Worm (Caenorhabditis elegans) whole organism, late embryonic: ENCODE measurements around the gene grl-18.
"Not testable (repeated sequence)": the region's sequence is repeated elsewhere in the genome, so short reads cannot be mapped to it uniquely, and the experiment has no call there.

ENCODE experiments used
- C08G9.2 ChIP-seq: sonication (generic microtip); optimal IDR thresholded peaks from 2 replicates; lab custom pipeline; 2016; ENCODE audit warnings: mild to moderate bottlenecking, missing genetic modification characterization, moderate library complexity, missing compliant biosample characterization
- C38D4.7 ChIP-seq: fragments of 200-800 bp; sonication (Bioruptor generic); optimal IDR thresholded peaks from 2 replicates; lab custom pipeline; 2018; ENCODE audit warnings: mild to moderate bottlenecking, missing genetic modification characterization, moderate library complexity, missing compliant biosample characterization
- F13H6.1 ChIP-seq: sonication (generic microtip); optimal IDR thresholded peaks from 2 replicates; lab custom pipeline; 2016; ENCODE audit warnings: missing genetic modification characterization, missing compliant biosample characterization
- T23F11.4 ChIP-seq: fragments of 200-800 bp; sonication (Bioruptor generic); optimal IDR thresholded peaks from 2 replicates; lab custom pipeline; 2018; ENCODE audit warnings: mild to moderate bottlenecking, missing genetic modification characterization, missing compliant biosample characterization
- Y22D7AL.16 ChIP-seq: sonication (generic microtip); optimal IDR thresholded peaks from 2 replicates; lab custom pipeline; 2016; ENCODE audit warnings: missing genetic modification characterization, missing compliant biosample characterization
- ahr-1 ChIP-seq: sonication (generic microtip); optimal IDR thresholded peaks from 2 replicates; lab custom pipeline; 2016; ENCODE audit warnings: missing genetic modification characterization, missing compliant biosample characterization
- ama-1 ChIP-seq: fragments of 150-350 bp; optimal IDR thresholded peaks from 2 replicates; lab custom pipeline; 2014
- ceh-14 ChIP-seq: sonication (generic microtip); optimal IDR thresholded peaks from 2 replicates; lab custom pipeline; 2016; ENCODE audit warnings: missing genotype, missing genetic modification characterization, missing compliant biosample characterization
- ceh-18 ChIP-seq: sonication (generic microtip); optimal IDR thresholded peaks from 2 replicates; lab custom pipeline; 2016; ENCODE audit warnings: missing genetic modification characterization, missing compliant biosample characterization
- ceh-30 ChIP-seq: fragments of 150-350 bp; optimal IDR thresholded peaks from 2 replicates; lab custom pipeline; 2014; ENCODE audit warnings: missing biosample characterization, missing genetic modification characterization
- ceh-45 ChIP-seq: fragments of 200-800 bp; sonication (Bioruptor generic); IDR thresholded peaks from 2 replicates; pipeline ENCODE4 v1.3.6; 2022; ENCODE audit warnings: missing genetic modification reagents, missing genetic modification characterization, missing compliant biosample characterization
- ceh-48 ChIP-seq: sonication (generic microtip); optimal IDR thresholded peaks from 2 replicates; lab custom pipeline; 2016; ENCODE audit warnings: missing genetic modification characterization, inconsistent platforms, missing compliant biosample characterization
- ceh-6 ChIP-seq: fragments of 200-800 bp; sonication (Bioruptor generic); optimal IDR thresholded peaks from 2 replicates; lab custom pipeline; 2018; ENCODE audit warnings: mild to moderate bottlenecking, missing genetic modification characterization, missing compliant biosample characterization
- ceh-9 ChIP-seq: sonication (generic microtip); optimal IDR thresholded peaks from 2 replicates; lab custom pipeline; 2016; ENCODE audit warnings: mild to moderate bottlenecking, missing genetic modification characterization, inconsistent platforms, missing compliant biosample characterization
- elt-2 ChIP-seq: sonication (generic microtip); optimal IDR thresholded peaks from 2 replicates; lab custom pipeline; 2016; ENCODE audit warnings: missing genetic modification reagents, missing genetic modification characterization, missing compliant biosample characterization
- fax-1 ChIP-seq: sonication (generic microtip); optimal IDR thresholded peaks from 2 replicates; lab custom pipeline; 2016; ENCODE audit warnings: missing genotype, missing genetic modification characterization, missing compliant biosample characterization
- fkh-10 ChIP-seq: fragments of 150-350 bp; optimal IDR thresholded peaks from 2 replicates; lab custom pipeline; 2014; ENCODE audit warnings: missing biosample characterization, missing genetic modification reagents, missing genetic modification characterization
- fkh-6 ChIP-seq: sonication (generic microtip); optimal IDR thresholded peaks from 2 replicates; lab custom pipeline; 2016; ENCODE audit warnings: missing genetic modification characterization, missing compliant biosample characterization
- gmeb-2 ChIP-seq: sonication (generic microtip); optimal IDR thresholded peaks from 2 replicates; lab custom pipeline; 2016; ENCODE audit warnings: missing genetic modification characterization, inconsistent platforms, missing compliant biosample characterization
- hlh-15 ChIP-seq: sonication (generic microtip); optimal IDR thresholded peaks from 2 replicates; lab custom pipeline; 2016; ENCODE audit warnings: missing genetic modification characterization, missing compliant biosample characterization
- lim-6 ChIP-seq: sonication (generic microtip); optimal IDR thresholded peaks from 2 replicates; lab custom pipeline; 2016; ENCODE audit warnings: missing genetic modification characterization, missing compliant biosample characterization
- lin-11 ChIP-seq: fragments of 200-800 bp; sonication (Bioruptor generic); optimal IDR thresholded peaks from 2 replicates; lab custom pipeline; 2018; ENCODE audit warnings: mild to moderate bottlenecking, missing genetic modification characterization, missing compliant biosample characterization
- nhr-11 ChIP-seq: fragments of 150-350 bp; optimal IDR thresholded peaks from 2 replicates; lab custom pipeline; 2014; ENCODE audit warnings: missing biosample characterization, missing genetic modification characterization
- odd-2 ChIP-seq: sonication (generic microtip); optimal IDR thresholded peaks from 2 replicates; lab custom pipeline; 2017; ENCODE audit warnings: antibody characterized with exemption, mild to moderate bottlenecking, missing genetic modification characterization, missing compliant biosample characterization
- pat-9 ChIP-seq: fragments of 200-800 bp; sonication (Bioruptor generic); optimal IDR thresholded peaks from 2 replicates; lab custom pipeline; 2018; ENCODE audit warnings: mild to moderate bottlenecking, missing genetic modification characterization, moderate library complexity, missing compliant biosample characterization
- pax-1 ChIP-seq: fragments of 150-350 bp; optimal IDR thresholded peaks from 2 replicates; lab custom pipeline; 2014; ENCODE audit warnings: missing biosample characterization, missing genetic modification characterization
- pros-1 ChIP-seq: fragments of 150-350 bp; optimal IDR thresholded peaks from 2 replicates; lab custom pipeline; 2014; ENCODE audit warnings: missing biosample characterization, missing genetic modification reagents, missing genetic modification characterization
- ref-2 ChIP-seq: sonication (generic microtip); optimal IDR thresholded peaks from 2 replicates; lab custom pipeline; 2016; ENCODE audit warnings: missing genetic modification characterization, missing compliant biosample characterization
- sdc-2 ChIP-seq: sonication (generic microtip); optimal IDR thresholded peaks from 2 replicates; lab custom pipeline; 2016; ENCODE audit warnings: missing genotype, missing genetic modification characterization, missing compliant biosample characterization
- sox-2 ChIP-seq: fragments of 200-800 bp; sonication (Bioruptor generic); IDR thresholded peaks from 2 replicates; pipeline ENCODE4 v1.3.6; 2022; ENCODE audit warnings: missing genetic modification reagents, missing genetic modification characterization, missing compliant biosample characterization
- sox-4 ChIP-seq: sonication (generic microtip); optimal IDR thresholded peaks from 2 replicates; lab custom pipeline; 2017; ENCODE audit warnings: mild to moderate bottlenecking, missing genetic modification characterization, inconsistent platforms, missing compliant biosample characterization
- ttx-3 ChIP-seq: sonication (generic microtip); optimal IDR thresholded peaks from 2 replicates; lab custom pipeline; 2016; ENCODE audit warnings: missing genetic modification reagents, missing genetic modification characterization, missing compliant biosample characterization
- unc-42 ChIP-seq: sonication (generic microtip); optimal IDR thresholded peaks from 2 replicates; lab custom pipeline; 2016; ENCODE audit warnings: missing genotype, missing genetic modification characterization, missing compliant biosample characterization
- unc-55 ChIP-seq: sonication (generic microtip); optimal IDR thresholded peaks from 2 replicates; lab custom pipeline; 2017; ENCODE audit warnings: missing biosample characterization, missing genetic modification reagents, missing genetic modification characterization
- unc-86 ChIP-seq: sonication (generic microtip); optimal IDR thresholded peaks from 2 replicates; lab custom pipeline; 2016; ENCODE audit warnings: missing genetic modification characterization, missing compliant biosample characterization

Gene grl-18

DNA sequence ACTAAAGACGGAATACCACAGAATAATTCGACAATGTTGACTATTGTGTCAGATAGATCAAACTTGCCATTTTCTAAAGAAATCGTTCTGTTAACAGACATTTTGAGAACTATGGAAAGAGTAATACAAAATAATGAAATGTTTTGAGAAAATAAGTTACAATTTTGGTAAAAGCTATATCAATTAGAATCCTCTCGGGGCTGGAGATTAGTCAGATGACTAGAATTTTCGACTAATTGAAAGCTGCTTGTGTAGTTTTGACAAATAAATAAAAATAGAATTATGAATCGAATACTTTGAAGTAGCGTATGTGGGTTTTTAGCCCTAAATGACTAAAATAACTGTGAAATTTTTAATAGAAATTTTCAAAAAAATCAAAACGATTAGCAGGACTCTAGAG is 3.8 kb downstream of the grl-18 start, which contains the start of gene srg-65:
Gene srg-65, minus strand, starts transcription at position 101 of the 400 bp plus-strand sequence.
- no peak for TF ChIP-seq pax-1
- TF ChIP-seq sox-2 (GFP tag; lab: Robert Waterston, UW) = no peak
- no peak for TF ChIP-seq ceh-6 (GFP tag; lab: Kevin White, UChicago)
- no peak for TF ChIP-seq lim-6 (tag; lab: Kevin White, UChicago)
- TF ChIP-seq ceh-18 (tag; lab: Kevin White, UChicago) = no peak
- TF ChIP-seq Y22D7AL.16 (tag; lab: Kevin White, UChicago) = no peak
- TF ChIP-seq ttx-3 (tag; lab: Kevin White, UChicago) = no peak
- TF ChIP-seq elt-2 = no peak
- TF ChIP-seq sox-4 (tag; lab: Kevin White, UChicago) = no peak
- no peak for TF ChIP-seq odd-2 (tag; lab: Kevin White, UChicago)

DNA sequence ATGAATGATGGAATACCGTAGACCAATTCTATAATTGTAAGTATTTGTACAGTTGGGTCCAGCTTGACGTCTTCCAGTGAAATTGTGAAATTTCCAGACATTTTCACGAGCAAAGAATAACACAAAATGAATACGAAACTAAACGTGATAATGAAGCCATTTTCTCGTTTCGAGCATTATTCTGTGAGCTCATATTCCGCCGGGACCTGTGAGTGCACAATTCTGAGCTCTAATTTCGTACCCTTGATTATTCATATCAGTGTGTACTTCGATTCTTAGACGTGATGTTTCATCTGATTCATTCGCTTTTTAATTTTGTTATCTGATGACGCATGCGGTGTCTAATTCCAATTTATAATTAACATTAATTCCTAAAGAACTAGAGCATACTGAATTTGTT is 6.4 kb downstream of the grl-18 start, which contains the start of gene srg-66:
Gene srg-66, minus strand, starts transcription at position 101 of the 400 bp plus-strand sequence.
- TF ChIP-seq C08G9.2 (no peak), ttx-3 (tag; lab: Kevin White, UChicago) (no peak), ceh-45 (GFP tag; lab: Robert Waterston, UW) (no peak), ceh-6 (GFP tag; lab: Kevin White, UChicago) (no peak), T23F11.4 (GFP tag; lab: Kevin White, UChicago) (no peak), ref-2 (tag; lab: Kevin White, UChicago) (no peak), unc-42 (no peak), lim-6 (tag; lab: Kevin White, UChicago) (no peak), pros-1 (tag; lab: Kevin White, UChicago) (no peak), sdc-2 (tag; lab: Kevin White, UChicago) (no peak), fkh-10 (no peak), ahr-1 (tag; lab: Kevin White, UChicago) (no peak), C38D4.7 (GFP tag; lab: Kevin White, UChicago) (no peak), elt-2 (no peak), F13H6.1 (tag; lab: Kevin White, UChicago) (no peak), fkh-6 (tag; lab: Kevin White, UChicago) (no peak), ceh-30 (no peak), unc-86 (tag; lab: Kevin White, UChicago) (no peak)

DNA sequence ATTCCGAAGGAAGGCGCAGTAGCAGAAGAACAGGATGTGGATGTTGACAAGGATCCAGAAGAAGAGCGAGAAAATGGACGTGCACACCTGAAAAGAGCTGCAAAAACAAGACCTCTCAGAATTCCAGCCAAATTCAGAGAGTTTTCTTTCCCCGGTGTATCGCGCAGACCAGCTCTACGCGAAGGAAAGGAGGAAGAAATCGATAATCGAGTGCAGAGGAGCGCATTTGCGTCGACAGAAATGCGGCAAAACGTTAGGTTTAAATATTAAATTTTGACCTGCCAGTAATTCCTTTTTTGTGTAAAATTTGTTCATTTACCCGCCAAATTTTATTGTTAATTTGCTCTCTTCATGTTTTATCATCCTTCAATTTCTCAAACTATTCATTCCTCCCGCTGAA is 10.9 kb downstream of the grl-18 start:
- TF ChIP-seq odd-2 (tag; lab: Kevin White, UChicago) = no peak
- TF ChIP-seq ceh-48 (tag; lab: Kevin White, UChicago) = peak; percentile 29

DNA sequence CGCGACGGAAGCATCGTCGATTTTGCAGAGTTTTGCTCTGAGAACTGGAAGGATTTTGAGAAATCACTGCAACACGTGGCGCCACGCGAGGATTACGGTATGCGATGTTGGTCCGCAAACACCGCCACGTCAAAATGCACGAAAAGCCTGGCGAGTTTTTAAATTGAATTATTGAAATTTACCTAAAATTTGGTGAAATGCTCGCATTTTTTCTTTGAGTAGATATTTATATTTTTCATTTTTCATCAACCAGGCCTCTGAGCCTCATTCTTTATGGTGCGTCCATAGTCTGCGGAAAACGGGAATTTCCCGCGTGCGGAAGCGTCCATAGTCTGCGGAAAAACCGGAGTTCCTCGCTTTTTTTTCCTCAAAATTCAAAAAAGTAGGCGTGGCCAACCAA is 17.7 kb downstream of the grl-18 start, which contains the start of gene ZC317.7:
Gene ZC317.7, minus strand, starts transcription at position 101 of the 400 bp plus-strand sequence.
- TF ChIP-seq lin-11 (tag; lab: Kevin White, UChicago); gmeb-2 (tag; lab: Kevin White, UChicago); unc-55 (GFP tag; lab: Kevin White, UChicago): not testable (repeated sequence)

DNA sequence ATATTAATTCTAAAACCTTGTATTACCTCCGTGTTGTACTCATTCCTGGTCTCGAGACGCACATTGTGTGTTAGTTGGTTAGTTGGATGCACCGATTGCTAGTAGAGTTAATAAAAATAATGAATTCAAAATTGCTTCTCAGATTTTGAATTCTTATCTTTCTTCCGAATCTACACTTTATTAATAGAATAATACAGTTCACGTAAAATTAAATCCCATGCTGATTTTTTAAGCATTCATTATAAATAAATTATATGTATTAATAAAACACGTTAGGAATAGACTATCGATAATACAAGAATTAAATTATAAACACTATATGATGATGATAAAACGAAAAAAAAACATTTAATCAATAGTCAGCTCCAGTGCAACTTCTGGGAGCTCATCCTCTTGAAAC is 20.2 kb downstream of the grl-18 start, which contains the start of gene ZC317.6:
Gene ZC317.6, minus strand, starts transcription at position 101 of the 400 bp plus-strand sequence.
- not testable (repeated sequence) for TF ChIP-seq lin-11 (tag; lab: Kevin White, UChicago); pat-9; fax-1 (tag; lab: Kevin White, UChicago)

DNA sequence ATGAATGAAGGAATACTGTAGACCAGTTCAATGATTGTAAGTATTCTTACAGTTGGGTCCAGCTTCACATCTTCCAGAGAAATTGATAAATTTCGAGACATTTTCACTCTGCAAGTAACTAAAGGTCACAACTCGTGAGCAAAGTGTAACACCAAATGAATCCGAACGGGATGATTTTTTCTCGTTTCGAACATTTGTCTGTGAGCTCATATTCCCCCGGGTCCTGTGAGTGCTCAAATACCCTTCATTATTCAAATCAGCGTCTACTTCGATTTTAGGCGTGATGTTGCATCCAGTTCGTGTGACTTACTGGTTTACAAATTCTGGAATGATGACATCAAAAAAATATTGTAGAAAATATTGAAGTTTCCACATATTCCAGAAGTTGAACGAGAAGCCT is 23.3 kb downstream of the grl-18 start, which contains the start of gene srg-68:
Gene srg-68, minus strand, starts transcription at position 101 of the 400 bp plus-strand sequence.
- TF ChIP-seq ceh-18 (tag; lab: Kevin White, UChicago) (no peak), ceh-14 (tag; lab: Kevin White, UChicago) (no peak), ttx-3 (tag; lab: Kevin White, UChicago) (no peak), hlh-15 (tag; lab: Kevin White, UChicago) (no peak), elt-2 (no peak), nhr-11 (tag; lab: Kevin White, UChicago) (no peak), ceh-9 (tag; lab: Kevin White, UChicago) (no peak), ceh-30 (no peak), fkh-10 (no peak), lim-6 (tag; lab: Kevin White, UChicago) (no peak), ama-1 (no peak), lin-11 (tag; lab: Kevin White, UChicago) (no peak), ceh-45 (GFP tag; lab: Robert Waterston, UW) (no peak)
